Worm (Caenorhabditis elegans) whole organism, dauer: ENCODE results near the gene C14B9.3.

Experiments used
- unc-62 ChIP-seq: sonication (generic microtip); optimal IDR thresholded peaks from 2 replicates; lab custom pipeline; 2017; ENCODE audit warnings: missing biosample characterization, missing genetic modification reagents, missing genetic modification characterization

C14B9.3 gene

DNA sequence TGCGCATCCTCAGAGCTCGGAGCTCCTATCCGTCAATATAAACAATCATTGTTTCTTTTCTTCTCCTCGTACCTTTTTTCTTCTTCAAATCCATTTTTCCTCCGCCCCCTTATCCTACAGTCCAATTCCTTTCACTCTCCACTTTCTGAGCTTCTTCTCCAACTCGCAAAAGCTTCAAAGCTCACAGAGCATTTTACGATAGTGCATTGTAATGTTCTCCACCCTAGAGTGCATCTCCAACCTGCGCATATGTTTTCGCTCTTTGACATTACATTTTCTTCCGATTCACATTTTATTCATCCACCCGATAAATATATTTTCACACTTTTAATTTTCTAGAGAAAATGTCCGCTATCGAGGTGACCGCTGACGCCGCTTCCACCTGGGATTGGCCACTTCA lies 29.2 kb downstream of the C14B9.3 start, which contains the start of gene hsp-12.2:
Gene hsp-12.2 (plus strand): TSS at position 301 of the 400 bp plus-strand sequence.
- TF ChIP-seq unc-62 (GFP tag; lab: Kevin White, UChicago), result no peak

DNA sequence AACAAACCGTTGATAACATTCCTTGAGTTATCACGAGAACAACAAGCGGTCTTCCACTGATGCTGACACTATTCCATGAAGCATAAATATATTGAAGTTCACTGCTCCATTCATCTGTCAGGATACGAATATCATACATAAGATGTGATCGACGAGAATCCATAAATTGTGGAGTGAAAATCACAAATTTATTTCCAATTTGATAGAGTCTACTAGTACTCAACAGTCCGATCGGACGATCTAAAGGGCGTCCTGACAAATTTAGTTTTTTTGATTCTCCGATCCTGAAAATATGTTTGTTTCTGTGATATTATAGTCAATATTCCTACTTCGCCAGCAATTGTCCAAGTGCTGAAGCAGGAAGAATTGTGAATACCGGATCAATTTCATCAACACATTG lies 33.6 kb downstream of the C14B9.3 start:
- TF ChIP-seq unc-62 (GFP tag; lab: Kevin White, UChicago), result no peak

DNA sequence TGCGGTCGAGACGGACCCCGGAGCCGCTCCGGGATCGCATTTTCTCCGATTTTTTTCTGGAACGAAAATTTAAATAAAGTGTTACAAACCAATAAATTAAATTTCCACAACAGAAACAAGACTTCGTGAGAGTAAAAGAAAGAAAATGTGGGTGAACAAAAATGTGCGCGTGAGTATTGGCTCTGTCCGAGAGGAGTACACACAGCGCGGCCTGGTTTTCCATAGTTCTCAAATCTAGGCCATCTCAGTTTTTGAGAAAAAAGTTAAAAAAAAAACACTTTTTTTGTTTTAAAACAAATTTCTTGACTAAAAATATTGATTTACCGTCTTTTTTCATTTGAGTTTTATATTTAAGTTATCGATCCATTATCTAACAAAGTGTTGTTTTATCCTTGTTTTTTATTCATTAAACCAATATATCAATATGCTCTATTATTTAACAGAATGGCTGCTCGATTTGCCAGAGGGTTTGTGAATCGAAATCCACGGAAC lies 36.0 kb downstream of the C14B9.3 start, which contains the start of the genes C14B9.8 and mrpl-18:
Gene C14B9.8 (minus strand): TSS at position 56 of the 492 bp plus-strand sequence.
Gene mrpl-18 (plus strand): TSS at position 442 of the 492 bp plus-strand sequence.
- TF ChIP-seq unc-62 (GFP tag; lab: Kevin White, UChicago), result no peak

DNA sequence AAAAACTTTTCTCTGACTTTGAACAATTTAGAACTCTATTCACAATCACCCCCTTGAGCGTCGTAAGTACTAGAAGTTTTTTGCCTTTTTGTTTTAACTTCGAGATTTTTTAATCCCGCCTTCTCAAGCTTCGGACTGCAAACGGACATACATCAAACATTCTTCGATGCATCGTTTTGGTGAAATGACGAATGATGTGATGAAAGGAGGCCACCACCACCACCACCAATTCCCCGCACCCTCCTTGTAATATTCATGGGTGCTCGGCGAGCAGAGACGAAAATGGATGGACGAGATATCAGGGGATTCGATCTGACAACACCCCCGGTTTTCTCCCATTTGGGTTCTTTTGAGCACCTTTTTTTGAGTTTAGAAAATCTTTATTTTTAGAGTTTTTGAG lies 37.4 kb downstream of the C14B9.3 start:
- TF ChIP-seq unc-62 (GFP tag; lab: Kevin White, UChicago), result no peak

DNA sequence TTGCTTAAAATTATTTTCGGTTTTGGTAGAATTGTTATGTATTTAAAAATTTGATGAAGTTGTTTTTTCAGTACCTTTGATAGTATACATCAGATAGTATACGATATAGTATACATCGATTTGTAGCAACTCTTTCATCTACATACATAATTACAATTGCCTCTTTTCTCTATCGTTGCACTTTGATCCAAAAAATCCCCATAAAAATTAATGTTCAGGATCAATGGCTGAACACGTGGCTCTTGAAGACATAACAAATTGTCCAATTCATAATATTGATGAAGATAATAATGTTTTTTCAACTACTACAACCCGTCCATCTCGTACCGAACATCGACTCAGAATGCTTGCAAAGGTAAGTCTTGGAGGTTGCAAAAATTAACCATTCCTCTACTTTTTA lies 40.2 kb downstream of the C14B9.3 start, which contains the start of gene D2007.2:
Gene D2007.2 (plus strand): TSS at position 213 of the 400 bp plus-strand sequence.
- TF ChIP-seq unc-62 (GFP tag; lab: Kevin White, UChicago), result no peak

DNA sequence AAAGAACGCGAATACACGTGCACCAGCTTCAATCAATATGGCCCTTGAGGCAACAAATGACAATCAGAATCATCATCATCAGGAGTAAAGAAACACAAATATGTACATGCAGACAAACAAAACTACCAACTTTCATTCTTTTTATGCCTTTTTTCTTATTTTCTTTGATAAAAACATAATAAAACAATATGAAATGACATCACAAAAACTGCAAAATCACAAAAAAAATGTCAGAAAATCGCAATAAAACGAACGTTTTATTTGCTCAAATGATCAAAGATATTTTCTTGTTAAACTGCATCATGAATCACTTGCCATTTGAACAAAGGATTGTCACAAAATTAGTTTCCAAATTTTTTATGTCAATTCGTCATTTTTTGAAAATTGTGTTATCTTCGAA lies 45.8 kb downstream of the C14B9.3 start:
- TF ChIP-seq unc-62 (GFP tag; lab: Kevin White, UChicago), result no peak

DNA sequence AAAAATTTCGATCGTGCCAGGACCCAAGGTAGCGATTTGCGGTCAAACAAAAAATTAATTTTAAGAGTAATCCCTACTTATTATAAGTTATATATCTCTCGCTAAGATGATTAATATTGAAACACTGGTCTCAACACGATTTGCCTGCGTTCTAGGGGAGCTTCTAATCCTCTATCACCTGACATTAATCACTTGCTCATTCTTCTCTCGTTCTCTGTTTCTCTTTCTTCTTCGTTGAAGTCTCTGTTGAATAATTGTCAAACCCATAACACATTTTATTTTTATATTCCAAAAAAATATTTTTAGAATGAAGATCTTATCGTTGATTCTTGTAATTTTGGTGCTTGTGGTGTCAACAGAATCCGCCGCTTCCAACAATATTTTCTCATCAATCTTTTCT lies 46.6 kb downstream of the C14B9.3 start, which contains the start of gene D2007.1:
Gene D2007.1 (plus strand): TSS at position 301 of the 400 bp plus-strand sequence.
- TF ChIP-seq unc-62 (GFP tag; lab: Kevin White, UChicago), result no peak

DNA sequence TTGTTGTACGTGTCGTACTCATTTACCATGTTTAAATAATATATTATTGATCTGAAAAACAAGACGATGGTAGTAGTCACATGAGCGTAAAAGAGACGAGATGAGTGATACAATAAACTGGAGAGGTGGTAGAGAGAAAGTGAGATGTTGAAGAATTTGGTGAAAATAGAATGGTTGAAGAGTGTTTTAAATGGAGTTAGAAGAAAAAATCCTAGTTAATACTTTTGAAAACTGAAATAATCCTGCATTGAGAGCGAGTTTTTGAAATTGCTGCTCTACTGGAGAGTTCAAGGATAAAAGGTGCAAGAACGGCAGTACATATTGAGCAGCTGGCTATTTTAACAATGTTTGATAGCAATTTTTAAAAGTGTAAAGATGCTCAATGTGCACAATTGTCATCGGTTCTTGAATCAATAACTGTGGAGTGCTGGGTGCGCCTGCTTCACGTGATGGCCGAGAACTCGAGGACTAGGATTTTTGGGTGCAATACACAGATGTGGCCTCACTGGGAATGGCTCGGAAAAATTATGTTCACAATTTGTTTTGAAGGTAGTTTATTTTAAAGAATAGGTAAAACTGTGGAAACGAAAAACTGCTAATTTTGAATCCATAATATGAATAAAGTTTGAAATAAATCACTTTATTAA lies 49.7 kb downstream of the C14B9.3 start, which contains the start of gene atg-13:
Gene atg-13 (minus strand): TSS at position 51 of the 647 bp plus-strand sequence.
- no peak for TF ChIP-seq unc-62 (GFP tag; lab: Kevin White, UChicago)
